Worm (Caenorhabditis elegans): ENCODE measurements around the gene ltd-1.

- no peak for TF ChIP-seq hlh-30 (tag; optimal IDR thresholded peaks at IDR 0.05; ENCODE audit: insufficient read depth)
- TF ChIP-seq tbx-2 (tag; optimal IDR thresholded peaks at IDR 0.05) = no peak
- no peak for TF ChIP-seq che-1 (tag; optimal IDR thresholded peaks at IDR 0.05)
- TF ChIP-seq gmeb-2 (tag; optimal IDR thresholded peaks at IDR 0.05) = no peak
- TF ChIP-seq ceh-24 (tag; optimal IDR thresholded peaks at IDR 0.05) = no peak
- TF ChIP-seq sdc-2 (tag; optimal IDR thresholded peaks at IDR 0.05) = no peak
Measured at ce11 chrII:8129040-8129387, 36.5 kb upstream of the ltd-1 start.
